Worm (Caenorhabditis elegans): ENCODE measurements around the gene K02D10.1.

- TF ChIP-seq W03F9.2 (tag; optimal IDR thresholded peaks at IDR 0.05) (no peak), him-1 (tag; optimal IDR thresholded peaks at IDR 0.05) (no peak), dao-5 (tag; optimal IDR thresholded peaks at IDR 0.05) (no peak)
Observed at ce11 chrIII:8794793-8795192, 25.5 kb downstream of the K02D10.1 start.
